Worm (Caenorhabditis elegans): Measurements from ENCODE around the gene sre-49.
A peak's percentile ranks its signal among the peaks of the same experiment; 100 is the strongest.

- TF ChIP-seq pha-4 (tag; optimal IDR thresholded peaks at IDR 0.05) (no peak), tbx-7 (tag; optimal IDR thresholded peaks at IDR 0.05) (no peak), rnt-1 (tag; optimal IDR thresholded peaks at IDR 0.05) (peak; percentile 7), nhr-11 (tag; optimal IDR thresholded peaks at IDR 0.05) (no peak), unc-86 (tag; optimal IDR thresholded peaks at IDR 0.05) (no peak), dve-1 (tag; optimal IDR thresholded peaks at IDR 0.05) (no peak), ceh-18 (tag; optimal IDR thresholded peaks at IDR 0.05) (peak; percentile 2)
These were observed 20.5 kb downstream of the sre-49 start for ce11 chrII:12339152-12339551.
